Worm (Caenorhabditis elegans): ENCODE data around the gene C35D6.13.

C35D6.13 gene

ce11 chrIV:16328519-16328918 is 8.3 kb upstream of the C35D6.13 start, which contains the start of gene K03D3.2:
K03D3.2 (minus strand) TSS chrIV:16328619.
- TF ChIP-seq gmeb-1 (tag; optimal IDR thresholded peaks at IDR 0.05) (no peak), snpc-4 (tag; optimal IDR thresholded peaks at IDR 0.05) (no peak), unc-55 (GFP tag; optimal IDR thresholded peaks at IDR 0.05) (no peak), ceh-16 (tag; optimal IDR thresholded peaks at IDR 0.05) (no peak), aly-2 (tag; optimal IDR thresholded peaks at IDR 0.05) (no peak), sma-9 (GFP tag; optimal IDR thresholded peaks at IDR 0.05) (no peak), sma-9 (tag; optimal IDR thresholded peaks at IDR 0.05) (no peak), lin-13 (GFP tag; optimal IDR thresholded peaks at IDR 0.05) (no peak), nhr-12 (tag; optimal IDR thresholded peaks at IDR 0.05) (no peak), unc-39 (tag; optimal IDR thresholded peaks at IDR 0.05) (no peak), C34F6.9 (tag; optimal IDR thresholded peaks at IDR 0.05) (no peak), lin-39 (tag; optimal IDR thresholded peaks at IDR 0.05) (no peak), elt-3 (tag; optimal IDR thresholded peaks at IDR 0.05) (no peak), blmp-1 (tag; optimal IDR thresholded peaks at IDR 0.05; ENCODE audit: insufficient read depth) (no peak), nhr-237 (tag; optimal IDR thresholded peaks at IDR 0.05) (no peak), crh-2 (tag; optimal IDR thresholded peaks at IDR 0.05) (no peak)

ce11 chrIV:16329159-16329558 is 7.7 kb upstream of the C35D6.13 start, which contains the start of gene srz-74:
srz-74 (plus strand) TSS chrIV:16329459.
- TF ChIP-seq nhr-12 (tag; optimal IDR thresholded peaks at IDR 0.05) (no peak), gmeb-1 (tag; optimal IDR thresholded peaks at IDR 0.05) (no peak), R02D3.7 (tag; optimal IDR thresholded peaks at IDR 0.05) (no peak), skn-1 (tag; optimal IDR thresholded peaks at IDR 0.05) (no peak), nhr-6 (tag; optimal IDR thresholded peaks at IDR 0.05) (no peak)

DNA sequence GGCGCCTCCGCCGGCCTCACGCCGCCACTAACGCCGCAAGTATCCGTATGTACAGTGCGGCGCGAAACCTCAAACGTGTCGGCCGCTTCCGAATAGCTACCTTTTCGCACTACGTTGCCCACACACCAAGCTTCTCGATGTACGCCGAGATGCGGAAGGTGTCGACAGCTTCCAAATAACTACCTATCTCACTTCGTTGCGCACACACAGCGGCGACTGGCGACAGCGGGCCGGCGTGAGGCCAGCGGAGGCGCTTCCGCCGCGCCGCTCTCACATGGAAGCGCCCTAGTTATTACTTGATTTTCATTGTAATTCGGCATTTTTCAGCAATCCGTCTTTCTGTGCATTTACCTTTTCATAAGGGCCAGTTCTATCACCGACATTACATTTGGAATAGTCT is 6.3 kb upstream of the C35D6.13 start:
- TF ChIP-seq Y55F3AM.14 (GFP tag; optimal IDR thresholded peaks at IDR 0.05) (no peak), zag-1 (tag; optimal IDR thresholded peaks at IDR 0.05) (no peak), ztf-1 (GFP tag; conservative IDR thresholded peaks at IDR 0.05) (no peak), elt-1 (tag; optimal IDR thresholded peaks at IDR 0.05) (no peak), lin-39 (tag; optimal IDR thresholded peaks at IDR 0.05) (no peak), lin-11 (tag; optimal IDR thresholded peaks at IDR 0.05) (no peak), R02D3.7 (tag; optimal IDR thresholded peaks at IDR 0.05) (no peak), nhr-6 (tag; optimal IDR thresholded peaks at IDR 0.05) (no peak), nhr-11 (tag; optimal IDR thresholded peaks at IDR 0.05) (no peak), mbf-1 (tag; optimal IDR thresholded peaks at IDR 0.05) (no peak), unc-62 (GFP tag; optimal IDR thresholded peaks at IDR 0.05) (no peak), gmeb-1 (tag; optimal IDR thresholded peaks at IDR 0.05) (no peak), sem-4 (tag; optimal IDR thresholded peaks at IDR 0.05) (no peak), nhr-12 (tag; optimal IDR thresholded peaks at IDR 0.05) (no peak), nhr-237 (tag; optimal IDR thresholded peaks at IDR 0.05) (no peak), nhr-77 (tag; optimal IDR thresholded peaks at IDR 0.05) (no peak)

ce11 chrIV:16332585-16332984 is 4.2 kb upstream of the C35D6.13 start, which contains the start of gene srz-71:
srz-71 (plus strand) TSS chrIV:16332885.
- no peak for TF ChIP-seq mab-5 (tag; optimal IDR thresholded peaks at IDR 0.05)
- no peak for TF ChIP-seq ZK546.5 (tag; optimal IDR thresholded peaks at IDR 0.05)
- TF ChIP-seq lin-13 (GFP tag; optimal IDR thresholded peaks at IDR 0.05) = no peak

- no peak for TF ChIP-seq zag-1 (tag; optimal IDR thresholded peaks at IDR 0.05)
- no peak for TF ChIP-seq nhr-25 (tag; optimal IDR thresholded peaks at IDR 0.05)
- TF ChIP-seq unc-62 (GFP tag; optimal IDR thresholded peaks at IDR 0.05) = no peak
- TF ChIP-seq nhr-21 (tag; optimal IDR thresholded peaks at IDR 0.05) = no peak
- no peak for TF ChIP-seq Y55F3AM.14 (GFP tag; optimal IDR thresholded peaks at IDR 0.05)
- no peak for TF ChIP-seq fos-1 (tag; optimal IDR thresholded peaks at IDR 0.05)
- no peak for TF ChIP-seq ceh-16 (tag; optimal IDR thresholded peaks at IDR 0.05)
- TF ChIP-seq ztf-11 (tag; optimal IDR thresholded peaks at IDR 0.05) = no peak
- TF ChIP-seq aly-2 (tag; optimal IDR thresholded peaks at IDR 0.05) = no peak
- TF ChIP-seq ama-1 (optimal IDR thresholded peaks at IDR 0.05) = no peak
- TF ChIP-seq dmd-4 (tag; optimal IDR thresholded peaks at IDR 0.05) = no peak
- no peak for TF ChIP-seq nhr-12 (tag; optimal IDR thresholded peaks at IDR 0.05)
- no peak for TF ChIP-seq nhr-129 (tag; optimal IDR thresholded peaks at IDR 0.05)
- no peak for TF ChIP-seq nhr-11 (tag; optimal IDR thresholded peaks at IDR 0.05)
Measured at ce11 chrIV:16333121-16333520, 3.7 kb upstream of the C35D6.13 start.

All from whole organism, L2 larva.